Fruit fly (Drosophila melanogaster) whole organism, embryonic: ENCODE results near the gene Ctr1A.

Experiments
- Abd-B ChIP-seq: fragments of 200-800 bp; sonication (Bioruptor generic); optimal IDR thresholded peaks from 2 replicates; lab custom pipeline; 2018; ENCODE audit warnings: missing biosample characterization, mild to moderate bottlenecking, missing genetic modification characterization, moderate library complexity
- Adf1 ChIP-seq: fragments of 200-800 bp; sonication (Bioruptor generic); IDR thresholded peaks from 2 replicates; pipeline ENCODE4 v1.3.6; 2022; ENCODE audit warnings: missing biosample characterization, missing genetic modification characterization
- Asciz ChIP-seq: fragments of 200-800 bp; sonication (Bioruptor generic); optimal IDR thresholded peaks from 2 replicates; lab custom pipeline; 2017; ENCODE audit warnings: missing biosample characterization, mild to moderate bottlenecking, missing genetic modification characterization, missing genetic modification reagents
- Atf3 ChIP-seq: fragments of 200-800 bp; sonication (Bioruptor generic); optimal IDR thresholded peaks from 3 replicates; lab custom pipeline; 2016; ENCODE audit warnings: missing biosample characterization, missing genetic modification characterization
- CG10462 ChIP-seq: fragments of 200-800 bp; sonication (Bioruptor generic); optimal IDR thresholded peaks from 2 replicates; lab custom pipeline; 2016; ENCODE audit warnings: missing biosample characterization, missing genetic modification characterization
- CG10543 ChIP-seq: fragments of 200-800 bp; sonication (Bioruptor generic); optimal IDR thresholded peaks from 3 replicates; lab custom pipeline; 2017; ENCODE audit warnings: missing biosample characterization, mild to moderate bottlenecking, missing genetic modification characterization, moderate library complexity
- CG12104 ChIP-seq: fragments of 200-800 bp; sonication (Bioruptor generic); optimal IDR thresholded peaks from 3 replicates; lab custom pipeline; 2016; ENCODE audit warnings: missing biosample characterization, missing genetic modification characterization
- CG14441 ChIP-seq: fragments of 200-800 bp; sonication (Bioruptor generic); IDR thresholded peaks from 2 replicates; pipeline ENCODE4 v1.3.6; 2022; ENCODE audit warnings: missing biosample characterization, missing genetic modification characterization
- CG15011 ChIP-seq: fragments of 200-800 bp; sonication (Bioruptor generic); optimal IDR thresholded peaks from 3 replicates; lab custom pipeline; 2018; ENCODE audit warnings: missing biosample characterization, mild to moderate bottlenecking, missing genetic modification characterization
- CG1603 ChIP-seq: fragments of 200-800 bp; sonication (Bioruptor generic); optimal IDR thresholded peaks from 2 replicates; lab custom pipeline; 2019; ENCODE audit warnings: missing biosample characterization, mild to moderate bottlenecking, missing genetic modification characterization, moderate library complexity
- CG16813 ChIP-seq: fragments of 200-800 bp; sonication (Bioruptor generic); IDR thresholded peaks from 3 replicates; pipeline ENCODE4 v1.3.6; 2022; ENCODE audit warnings: missing biosample characterization, missing genetic modification characterization; ENCODE audit not compliant: partially characterized antibody
- CG2889 ChIP-seq: fragments of 200-800 bp; sonication (Bioruptor generic); IDR thresholded peaks from 3 replicates; pipeline ENCODE4 v1.3.6; 2022; ENCODE audit warnings: missing biosample characterization, missing genetic modification characterization
- CG3726 ChIP-seq: fragments of 200-800 bp; sonication (Bioruptor generic); IDR thresholded peaks from 3 replicates; pipeline ENCODE4, ENCODE4 v1.3.6; 2022; ENCODE audit warnings: missing biosample characterization, missing genetic modification characterization
- CG7271 ChIP-seq: fragments of 200-800 bp; sonication (Bioruptor generic); optimal IDR thresholded peaks from 2 replicates; lab custom pipeline; 2018; ENCODE audit warnings: missing biosample characterization, mild to moderate bottlenecking, missing genetic modification characterization, moderate library complexity
- Camta ChIP-seq: fragments of 200-800 bp; sonication (Bioruptor generic); optimal IDR thresholded peaks from 2 replicates; lab custom pipeline; 2016; ENCODE audit warnings: missing biosample characterization, missing genetic modification characterization
- Deaf1 ChIP-seq: fragments of 200-800 bp; optimal IDR thresholded peaks from 3 replicates; lab custom pipeline; 2019; ENCODE audit warnings: missing biosample characterization, mild to moderate bottlenecking, missing genetic modification characterization, moderate library complexity
- Ets97D ChIP-seq: fragments of 200-800 bp; sonication (Bioruptor generic); optimal IDR thresholded peaks from 3 replicates; lab custom pipeline; 2016; ENCODE audit warnings: missing biosample characterization, missing genetic modification characterization
- Hey ChIP-seq: fragments of 200-800 bp; sonication (Bioruptor generic); optimal IDR thresholded peaks from 3 replicates; lab custom pipeline; 2018; ENCODE audit warnings: missing biosample characterization, mild to moderate bottlenecking, missing genetic modification characterization
- Kr ChIP-seq: fragments of 200-800 bp; sonication (Bioruptor generic); optimal IDR thresholded peaks from 2 replicates; lab custom pipeline; 2017; ENCODE audit warnings: missing biosample characterization, mild to moderate bottlenecking, missing genetic modification characterization
- MBD-R2 ChIP-seq: fragments of 200-800 bp; sonication (Bioruptor generic); IDR thresholded peaks from 2 replicates; pipeline ENCODE4 v1.3.6; 2022; ENCODE audit warnings: missing biosample characterization, missing genetic modification characterization
- Meics ChIP-seq: fragments of 200-800 bp; sonication (Bioruptor generic); optimal IDR thresholded peaks from 2 replicates; lab custom pipeline; 2017; ENCODE audit warnings: missing biosample characterization, mild to moderate bottlenecking, missing genetic modification characterization
- NFAT ChIP-seq: fragments of 200-800 bp; sonication (Bioruptor generic); IDR thresholded peaks from 2 replicates; pipeline ENCODE4 v1.3.6; 2022; ENCODE audit warnings: missing biosample characterization, missing genetic modification characterization
- Pdp1 ChIP-seq, 2 experiments: fragments of 200-800 bp; sonication (Bioruptor generic); optimal IDR thresholded peaks; 3 replicates each; lab custom pipeline; 2016; ENCODE audit warnings: missing biosample characterization in 2 of 2, missing genetic modification characterization in 2 of 2, mild to moderate bottlenecking in 1 of 2, moderate library complexity in 1 of 2
- Ptx1 ChIP-seq: fragments of 200-800 bp; sonication (Bioruptor generic); IDR thresholded peaks from 2 replicates; pipeline ENCODE4 v1.3.6; 2022; ENCODE audit warnings: missing biosample characterization, missing genetic modification characterization
- Side ChIP-seq: fragments of 200-800 bp; sonication (Bioruptor generic); optimal IDR thresholded peaks from 2 replicates; lab custom pipeline; 2016; ENCODE audit warnings: missing biosample characterization, missing genetic modification characterization
- ac ChIP-seq: fragments of 200-800 bp; sonication (Bioruptor generic); optimal IDR thresholded peaks from 3 replicates; lab custom pipeline; 2017; ENCODE audit warnings: missing biosample characterization, mild to moderate bottlenecking, missing genetic modification characterization
- ash1 ChIP-seq: fragments of 200-800 bp; sonication (Bioruptor generic); optimal IDR thresholded peaks from 2 replicates; lab custom pipeline; 2018; ENCODE audit warnings: missing biosample characterization, mild to moderate bottlenecking, missing genetic modification characterization
- bab2 ChIP-seq: fragments of 200-800 bp; sonication (Bioruptor generic); optimal IDR thresholded peaks from 2 replicates; lab custom pipeline; 2016; ENCODE audit warnings: missing biosample characterization, missing genetic modification characterization
- bigmax ChIP-seq: fragments of 200-800 bp; sonication (Bioruptor generic); optimal IDR thresholded peaks from 2 replicates; lab custom pipeline; 2018; ENCODE audit warnings: missing biosample characterization, mild to moderate bottlenecking, missing genetic modification characterization
- crp ChIP-seq, 2 experiments: fragments of 200-800 bp; sonication (Bioruptor generic); optimal IDR thresholded peaks; 2 replicates in 1 of 2; 3 replicates in 1 of 2; lab custom pipeline; 2017; ENCODE audit warnings: missing biosample characterization in 2 of 2, missing genetic modification characterization in 2 of 2, mild to moderate bottlenecking in 1 of 2, moderate library complexity in 1 of 2
- cwo ChIP-seq: fragments of 200-800 bp; sonication (Bioruptor generic); optimal IDR thresholded peaks from 3 replicates; lab custom pipeline; 2017; ENCODE audit warnings: missing biosample characterization, missing genetic modification characterization, mild to moderate bottlenecking, moderate library complexity, missing genetic modification reagents
- dan ChIP-seq: fragments of 200-800 bp; sonication (Bioruptor generic); IDR thresholded peaks from 2 replicates; pipeline ENCODE4 v1.3.6; 2022; ENCODE audit warnings: missing biosample characterization, missing genetic modification characterization
- danr ChIP-seq: fragments of 200-800 bp; sonication (Bioruptor generic); IDR thresholded peaks from 2 replicates; pipeline ENCODE4 v1.3.6; 2022; ENCODE audit warnings: missing biosample characterization, missing genetic modification characterization
- dati ChIP-seq: fragments of 200-800 bp; sonication (Bioruptor generic); IDR thresholded peaks from 2 replicates; pipeline ENCODE4 v1.3.6; 2022; ENCODE audit warnings: missing biosample characterization, missing genetic modification characterization
- esg ChIP-seq: fragments of 200-800 bp; sonication (Bioruptor generic); conservative IDR thresholded peaks from 2 replicates; pipeline ENCODE4 v1.3.6; 2022; ENCODE audit warnings: missing biosample characterization, missing genetic modification characterization
- gcm2 ChIP-seq: fragments of 200-800 bp; sonication (Bioruptor generic); optimal IDR thresholded peaks from 2 replicates; lab custom pipeline; 2016; ENCODE audit warnings: missing biosample characterization, missing genetic modification characterization
- kay ChIP-seq: fragments of 200-800 bp; sonication (Bioruptor generic); optimal IDR thresholded peaks from 2 replicates; lab custom pipeline; 2016; ENCODE audit warnings: missing biosample characterization, missing genetic modification characterization
- lab ChIP-seq: fragments of 200-800 bp; sonication (Bioruptor generic); optimal IDR thresholded peaks from 3 replicates; lab custom pipeline; 2017; ENCODE audit warnings: missing biosample characterization, missing genetic modification characterization, mild to moderate bottlenecking, moderate library complexity, missing genetic modification reagents
- lilli ChIP-seq: fragments of 200-800 bp; sonication (Bioruptor generic); optimal IDR thresholded peaks from 3 replicates; lab custom pipeline; 2016; ENCODE audit warnings: missing biosample characterization, missing genetic modification characterization
- mam ChIP-seq: fragments of 200-800 bp; sonication (Bioruptor generic); optimal IDR thresholded peaks from 3 replicates; lab custom pipeline; 2016; ENCODE audit warnings: missing biosample characterization, missing genetic modification characterization
- nerfin-1 ChIP-seq: fragments of 200-800 bp; sonication (Bioruptor generic); optimal IDR thresholded peaks from 3 replicates; lab custom pipeline; 2019; ENCODE audit warnings: missing biosample characterization, mild to moderate bottlenecking, missing genetic modification characterization, moderate library complexity
- pnt ChIP-seq: fragments of 200-800 bp; sonication (Bioruptor generic); optimal IDR thresholded peaks from 3 replicates; lab custom pipeline; 2016; ENCODE audit warnings: missing biosample characterization, missing genetic modification characterization
- run ChIP-seq: fragments of 200-800 bp; sonication (Bioruptor generic); optimal IDR thresholded peaks from 3 replicates; lab custom pipeline; 2018; ENCODE audit warnings: missing biosample characterization, mild to moderate bottlenecking, missing genetic modification characterization
- salm ChIP-seq: fragments of 200-800 bp; sonication (Bioruptor generic); optimal IDR thresholded peaks from 2 replicates; lab custom pipeline; 2018; ENCODE audit warnings: missing biosample characterization, mild to moderate bottlenecking, missing genetic modification characterization
- so ChIP-seq: fragments of 200-800 bp; sonication (Bioruptor generic); IDR thresholded peaks from 3 replicates; pipeline ENCODE4 v1.3.6; 2022; ENCODE audit warnings: missing biosample characterization, missing genetic modification characterization
- sr ChIP-seq: fragments of 200-800 bp; sonication (Bioruptor generic); IDR thresholded peaks from 3 replicates; pipeline ENCODE4 v1.3.6; 2022; ENCODE audit warnings: missing biosample characterization, missing genetic modification characterization
- tin ChIP-seq: fragments of 200-800 bp; sonication (Bioruptor generic); optimal IDR thresholded peaks from 3 replicates; lab custom pipeline; 2016; ENCODE audit warnings: missing biosample characterization, missing genetic modification characterization
- zf30C ChIP-seq: fragments of 200-800 bp; sonication (Bioruptor generic); optimal IDR thresholded peaks from 3 replicates; lab custom pipeline; 2018; ENCODE audit warnings: missing biosample characterization, mild to moderate bottlenecking, missing genetic modification characterization
- zfh1 ChIP-seq: fragments of 200-800 bp; sonication (Bioruptor generic); IDR thresholded peaks from 3 replicates; pipeline ENCODE4 v1.3.6; 2022; ENCODE audit warnings: missing biosample characterization, missing genetic modification characterization
- zfh2 ChIP-seq: fragments of 200-800 bp; sonication (Bioruptor generic); optimal IDR thresholded peaks from 2 replicates; lab custom pipeline; 2016; ENCODE audit warnings: missing biosample characterization, missing genetic modification characterization

The Ctr1A gene

DNA sequence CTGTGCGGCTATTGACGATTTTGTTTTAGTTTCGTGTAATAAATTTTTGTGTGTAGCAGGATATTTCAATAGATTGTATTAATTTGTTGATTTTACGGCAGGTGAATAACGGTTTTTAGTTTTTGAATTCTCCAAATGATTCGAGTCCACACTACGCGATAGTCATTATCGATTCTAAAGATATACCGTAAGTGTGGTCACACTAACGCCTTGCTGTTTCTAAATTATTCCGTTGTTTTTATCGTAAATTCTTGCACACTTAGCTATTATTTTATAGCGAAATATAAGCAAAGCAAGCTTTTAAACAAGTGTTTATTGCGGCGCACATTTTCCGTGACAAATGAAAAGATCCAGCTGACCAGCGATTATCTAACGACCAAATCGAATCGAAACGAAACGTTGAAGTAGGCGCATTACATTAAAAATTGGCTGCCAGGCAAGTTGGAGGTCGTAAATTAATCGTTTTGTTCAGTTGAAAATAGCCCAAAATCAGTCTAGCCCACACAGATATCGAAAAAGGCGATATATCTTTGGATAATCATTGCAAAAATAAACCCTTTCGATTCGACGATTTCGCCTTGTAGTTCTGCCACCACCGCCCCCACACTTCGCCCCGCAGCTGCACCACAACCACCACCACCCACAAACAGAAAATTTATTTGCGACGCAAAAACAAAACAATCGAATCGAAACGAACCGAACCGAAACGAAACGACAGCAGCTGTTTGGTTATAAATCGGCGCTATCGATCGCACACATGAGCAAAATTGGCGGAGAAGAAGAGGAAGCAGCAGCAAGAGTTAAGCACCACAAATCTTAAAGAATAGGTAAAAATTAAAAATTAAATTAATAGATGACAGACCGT, 22.4 kb downstream of the Ctr1A start, which contains the start of gene Pink1 (continued):
- TF ChIP-seq run (tag; lab: Kevin White, UChicago) (no peak), CG1603 (tag; lab: Kevin White, UChicago) (no peak), bigmax (GFP tag; lab: Kevin White, UChicago) (no peak), Adf1 (GFP tag; lab: Robert Waterston, UW) (0 out of 2 replicates have a peak, but pooled peaks have one; percentile 9), Deaf1 (tag; lab: Kevin White, UChicago) (peak; percentile 89), Hey (tag; lab: Kevin White, UChicago) (no peak), kay (GFP tag; lab: Kevin White, UChicago) (no peak), sr (no peak), Pdp1 (GFP tag; optimal IDR thresholded peaks at IDR 0.05; lab: Kevin White, UChicago) (peak in 1 of 2 experiments; percentile 40), so (GFP tag; lab: Robert Waterston, UW) (no peak), gcm2 (no peak), Atf3 (GFP tag; lab: Kevin White, UChicago) (no peak), CG2889 (no peak), NFAT (GFP tag; lab: Robert Waterston, UW) (no peak), Ptx1 (no peak), CG3726 (no peak), CG10462 (GFP tag; lab: Kevin White, UChicago) (no peak), Ets97D (GFP tag; lab: Kevin White, UChicago) (peak; percentile 1), esg (GFP tag; lab: Robert Waterston, UW) (no peak), CG16813 (GFP tag; lab: Robert Waterston, UW) (peak; percentile 46; the same call in 2 of the 3 replicates), tin (GFP tag; lab: Kevin White, UChicago) (no peak), nerfin-1 (no peak), zfh1 (no peak), CG14441 (GFP tag; lab: Robert Waterston, UW) (no peak), danr (no peak), dati (no peak), MBD-R2 (peak; percentile 35; the same call in 1 of the 2 replicates), lilli (GFP tag; lab: Kevin White, UChicago) (no peak), lab (no peak), zf30C (no peak), bab2 (GFP tag; lab: Kevin White, UChicago) (no peak), dan (no peak), pnt (GFP tag; lab: Kevin White, UChicago) (no peak), CG7271 (no peak), Asciz (GFP tag; lab: Kevin White, UChicago) (no peak), Side (GFP tag; lab: Kevin White, UChicago) (no peak), crp (GFP tag; optimal IDR thresholded peaks at IDR 0.05; lab: Kevin White, UChicago) (peak in 1 of 2 experiments; percentile 67), mam (GFP tag; lab: Kevin White, UChicago) (no peak), CG10543 (GFP tag; lab: Kevin White, UChicago) (peak; percentile 34), Camta (GFP tag; lab: Kevin White, UChicago) (no peak), ash1 (GFP tag; lab: Kevin White, UChicago) (no peak), Meics (GFP tag; lab: Kevin White, UChicago) (no peak), CG12104 (no peak), zfh2 (no peak), cwo (GFP tag; lab: Kevin White, UChicago) (no peak), ac (GFP tag; lab: Kevin White, UChicago) (no peak), Abd-B (GFP tag; lab: Kevin White, UChicago) (peak; percentile 2), Kr (GFP tag; lab: Kevin White, UChicago) (no peak), CG15011 (GFP tag; lab: Kevin White, UChicago) (no peak), salm (tag; lab: Kevin White, UChicago) (no peak)
